Fruit fly (Drosophila melanogaster): ENCODE results near the gene Sec20.

dm6 chr3R:5841290-5841689 is 17.0 kb upstream of the Sec20 start:
- TF ChIP-seq Hr96 (GFP tag; optimal IDR thresholded peaks at IDR 0.05) (no peak), Crg-1 (GFP tag; optimal IDR thresholded peaks at IDR 0.05) (no peak), toe (GFP tag; optimal IDR thresholded peaks at IDR 0.05) (no peak), CG14711 (tag; optimal IDR thresholded peaks at IDR 0.05) (no peak), CG1620 (GFP tag; optimal IDR thresholded peaks at IDR 0.05) (no peak), cic (GFP tag; optimal IDR thresholded peaks at IDR 0.05) (no peak), CG5204 (GFP tag; optimal IDR thresholded peaks at IDR 0.05) (no peak), Mnt (GFP tag; optimal IDR thresholded peaks at IDR 0.05) (no peak), CG7101 (tag; optimal IDR thresholded peaks at IDR 0.05) (no peak), bab1 (GFP tag; optimal IDR thresholded peaks at IDR 0.05) (no peak)

Data from whole organism, adult.